Worm (Caenorhabditis elegans) whole organism, early embryonic: Measurements from ENCODE around the gene zfp-2.

Experiments
- B0310.2 ChIP-seq: sonication (generic microtip); optimal IDR thresholded peaks from 2 replicates; lab custom pipeline; 2016; ENCODE audit warnings: mild to moderate bottlenecking, missing genetic modification characterization, missing compliant biosample characterization
- F13C5.2 ChIP-seq: sonication (generic microtip); optimal IDR thresholded peaks from 2 replicates; lab custom pipeline; 2017; ENCODE audit warnings: mild to moderate bottlenecking, missing genetic modification characterization, inconsistent platforms, missing compliant biosample characterization
- aly-1 ChIP-seq: sonication (generic microtip); optimal IDR thresholded peaks from 2 replicates; lab custom pipeline; 2016; ENCODE audit warnings: missing genetic modification characterization, missing compliant biosample characterization
- ama-1 ChIP-seq: fragments of 150-350 bp; optimal IDR thresholded peaks from 2 replicates; lab custom pipeline; 2014
- ceh-13 ChIP-seq: fragments of 200-800 bp; sonication (Bioruptor generic); optimal IDR thresholded peaks from 2 replicates; lab custom pipeline; 2018; ENCODE audit warnings: mild to moderate bottlenecking, missing genetic modification characterization, missing compliant biosample characterization
- ceh-36 ChIP-seq: sonication (generic microtip); optimal IDR thresholded peaks from 2 replicates; lab custom pipeline; 2016; ENCODE audit warnings: missing genetic modification characterization, inconsistent platforms, missing compliant biosample characterization
- ets-7 ChIP-seq: sonication (generic microtip); optimal IDR thresholded peaks from 2 replicates; lab custom pipeline; 2016; ENCODE audit warnings: missing genotype, missing genetic modification characterization, missing compliant biosample characterization
- flt-1 ChIP-seq: fragments of 200-800 bp; sonication (Bioruptor generic); IDR thresholded peaks from 2 replicates; pipeline ENCODE4 v1.3.6; 2022; ENCODE audit warnings: missing genetic modification characterization, missing compliant biosample characterization
- hmbx-1 ChIP-seq: sonication (generic microtip); optimal IDR thresholded peaks from 2 replicates; lab custom pipeline; 2016; ENCODE audit warnings: mild to moderate bottlenecking, missing genetic modification characterization, missing compliant biosample characterization
- hmg-4 ChIP-seq: fragments of 200-800 bp; sonication (Bioruptor generic); optimal IDR thresholded peaks from 2 replicates; lab custom pipeline; 2018; ENCODE audit warnings: mild to moderate bottlenecking, missing genetic modification characterization, missing compliant biosample characterization
- hnd-1 ChIP-seq: sonication (generic microtip); optimal IDR thresholded peaks from 2 replicates; lab custom pipeline; 2016; ENCODE audit warnings: missing genetic modification characterization, missing compliant biosample characterization
- pes-1 ChIP-seq: fragments of 200-800 bp; sonication (Bioruptor generic); IDR thresholded peaks from 2 replicates; pipeline ENCODE4 v1.3.6; 2022; ENCODE audit warnings: missing genetic modification reagents, missing genetic modification characterization, missing compliant biosample characterization
- scrt-1 ChIP-seq: fragments of 200-800 bp; sonication (Bioruptor generic); IDR thresholded peaks from 2 replicates; pipeline ENCODE4 v1.3.6; 2022; ENCODE audit warnings: missing genetic modification characterization, missing compliant biosample characterization
- sea-1 ChIP-seq: fragments of 200-800 bp; sonication (Bioruptor generic); conservative IDR thresholded peaks from 2 replicates; pipeline ENCODE4 v1.3.6; 2022; ENCODE audit warnings: missing genetic modification characterization, missing compliant biosample characterization
- tbx-11 ChIP-seq: fragments of 200-800 bp; sonication (Bioruptor generic); IDR thresholded peaks from 2 replicates; pipeline ENCODE4 v1.3.6; 2022; ENCODE audit warnings: missing genetic modification characterization, missing compliant biosample characterization
- tbx-37 ChIP-seq: fragments of 200-800 bp; sonication (Bioruptor generic); conservative IDR thresholded peaks from 2 replicates; pipeline ENCODE4 v1.3.6; 2022; ENCODE audit warnings: missing genetic modification reagents, missing genetic modification characterization, missing compliant biosample characterization
- tra-4 ChIP-seq: sonication (generic microtip); optimal IDR thresholded peaks from 2 replicates; lab custom pipeline; 2017; ENCODE audit warnings: missing genetic modification characterization, missing compliant biosample characterization

The zfp-2 gene

DNA sequence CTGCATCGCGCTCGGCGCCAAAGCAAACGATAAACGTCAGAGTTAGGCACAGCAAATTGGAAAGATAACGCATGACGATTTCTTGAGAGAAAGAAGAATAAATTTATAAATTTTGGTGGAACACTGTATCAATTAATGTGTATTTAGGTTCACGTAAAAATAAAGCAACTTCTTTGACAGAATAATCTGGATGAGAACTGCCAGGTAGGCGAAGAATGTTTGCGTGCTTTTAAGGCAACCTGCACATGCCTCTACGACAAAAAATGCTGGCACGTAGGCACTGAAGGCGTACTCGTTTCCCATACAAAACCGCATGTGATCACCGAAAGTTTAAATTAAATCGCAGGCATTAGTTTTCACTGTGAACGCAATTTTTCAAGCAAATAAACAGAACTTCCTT lies 4.3 kb upstream of the zfp-2 start, which contains the start of gene F35H8.1:
Gene F35H8.1 (minus strand): TSS at position 101 of the 400 bp plus-strand sequence.
- no peak for TF ChIP-seq scrt-1 (GFP tag; lab: Robert Waterston, UW)
- TF ChIP-seq ama-1 (lab: Kevin White, UChicago) = no peak
- TF ChIP-seq hmg-4 (GFP tag; lab: Kevin White, UChicago) = no peak
- TF ChIP-seq flt-1 (GFP tag; lab: Robert Waterston, UW) = no peak
- TF ChIP-seq B0310.2 (tag; lab: Kevin White, UChicago) = no peak

DNA sequence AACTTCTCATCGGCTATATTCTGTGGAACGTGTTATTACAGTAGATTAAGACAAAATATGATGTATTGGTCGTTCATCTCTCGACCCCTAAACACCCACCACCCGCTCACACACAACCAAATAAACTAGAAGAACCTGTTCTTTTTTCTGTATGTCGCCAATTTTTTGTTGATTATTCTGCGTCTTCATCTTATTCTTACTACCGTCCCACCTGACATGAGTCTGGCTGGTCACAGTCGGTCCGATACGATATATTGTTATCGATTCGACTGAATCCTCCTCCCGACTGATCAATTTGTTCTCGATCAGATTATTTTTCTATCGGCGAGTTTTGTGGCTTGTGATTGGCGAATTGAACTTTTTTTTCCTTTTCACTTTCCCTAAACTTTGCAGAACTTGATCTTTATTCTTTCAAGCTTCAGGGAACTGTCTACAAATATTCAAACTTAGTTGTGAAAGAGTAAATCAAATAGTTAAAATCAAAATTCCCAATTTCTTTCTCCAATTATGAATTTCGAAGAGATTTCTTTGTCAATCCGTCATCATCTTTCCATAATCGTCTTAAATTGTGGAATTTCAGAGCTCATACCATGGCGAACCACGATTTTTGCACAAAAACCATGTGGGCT lies 2.4 kb upstream of the zfp-2 start, which contains the start of gene F35H8.2:
Gene F35H8.2 (plus strand): TSS at position 579 of the 629 bp plus-strand sequence.
- TF ChIP-seq scrt-1 (GFP tag; lab: Robert Waterston, UW) = no peak
- no peak for TF ChIP-seq F13C5.2
- no peak for TF ChIP-seq hmbx-1
- no peak for TF ChIP-seq pes-1
- TF ChIP-seq tbx-37 (GFP tag; lab: Robert Waterston, UW) = no peak
- no peak for TF ChIP-seq aly-1 (tag; lab: Kevin White, UChicago)
- TF ChIP-seq flt-1 (GFP tag; lab: Robert Waterston, UW) = no peak
- no peak for TF ChIP-seq tra-4
- no peak for TF ChIP-seq hmg-4 (GFP tag; lab: Kevin White, UChicago)
- TF ChIP-seq ceh-36 (tag; lab: Kevin White, UChicago) = no peak
- no peak for TF ChIP-seq ceh-13 (GFP tag; lab: Kevin White, UChicago)
- TF ChIP-seq hnd-1 (tag; lab: Kevin White, UChicago) = no peak
- no peak for TF ChIP-seq tbx-11 (GFP tag; lab: Robert Waterston, UW)
- TF ChIP-seq B0310.2 (tag; lab: Kevin White, UChicago) = no peak
- TF ChIP-seq ets-7 = no peak
- TF ChIP-seq ama-1 (lab: Kevin White, UChicago) = no peak
- TF ChIP-seq sea-1 (GFP tag; lab: Robert Waterston, UW) = no peak

DNA sequence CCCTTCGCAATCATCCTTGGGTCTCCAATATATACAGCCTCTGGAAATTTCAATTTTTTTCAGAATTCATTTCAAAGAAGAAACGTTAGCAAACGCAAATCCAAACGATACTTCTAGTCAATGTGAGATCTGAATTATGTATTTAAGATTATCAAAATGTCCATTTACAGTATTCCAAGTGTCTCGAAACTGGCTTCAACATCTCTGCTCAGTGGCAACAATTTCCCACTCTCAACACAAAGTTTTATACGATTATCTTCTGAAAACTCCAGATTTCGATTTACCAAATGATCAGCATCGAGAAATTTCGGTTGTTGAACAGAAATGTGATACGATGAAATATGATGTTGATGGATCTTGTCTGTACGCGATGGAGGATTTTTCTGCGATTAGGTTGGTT lies 868 bp upstream of the zfp-2 start:
- TF ChIP-seq aly-1 (tag; lab: Kevin White, UChicago) (no peak), ceh-36 (tag; lab: Kevin White, UChicago) (no peak), ceh-13 (GFP tag; lab: Kevin White, UChicago) (no peak), ets-7 (no peak), sea-1 (GFP tag; lab: Robert Waterston, UW) (no peak), tbx-11 (GFP tag; lab: Robert Waterston, UW) (no peak), ama-1 (lab: Kevin White, UChicago) (no peak), hnd-1 (tag; lab: Kevin White, UChicago) (no peak), flt-1 (GFP tag; lab: Robert Waterston, UW) (no peak)

DNA sequence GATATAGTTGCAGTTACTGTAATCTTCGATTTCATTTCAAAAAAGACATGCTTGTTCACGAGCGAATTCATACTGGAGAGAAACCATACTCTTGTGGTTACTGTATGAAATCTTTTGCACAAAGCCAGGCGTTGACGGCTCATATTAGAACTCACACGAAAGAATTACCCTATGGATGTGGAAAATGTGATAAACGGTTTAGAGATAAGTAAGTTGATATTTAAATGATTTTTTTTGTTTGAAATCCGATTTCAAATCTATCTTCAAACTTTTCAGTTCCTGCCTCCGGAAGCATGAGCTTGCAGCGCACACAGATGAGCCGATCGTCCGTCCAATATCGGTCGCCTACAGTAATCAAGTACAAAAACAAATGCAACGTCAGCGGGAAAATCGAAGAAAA lies 1.5 kb downstream of the zfp-2 start:
- no peak for TF ChIP-seq tbx-37 (GFP tag; lab: Robert Waterston, UW)
- TF ChIP-seq ets-7 = no peak
- no peak for TF ChIP-seq aly-1 (tag; lab: Kevin White, UChicago)
- no peak for TF ChIP-seq pes-1
- TF ChIP-seq B0310.2 (tag; lab: Kevin White, UChicago) = no peak
- TF ChIP-seq tbx-11 (GFP tag; lab: Robert Waterston, UW) = no peak
- no peak for TF ChIP-seq ceh-13 (GFP tag; lab: Kevin White, UChicago)
- no peak for TF ChIP-seq hnd-1 (tag; lab: Kevin White, UChicago)
- TF ChIP-seq hmg-4 (GFP tag; lab: Kevin White, UChicago) = no peak
- TF ChIP-seq hmbx-1 = no peak
- TF ChIP-seq F13C5.2 = no peak
- no peak for TF ChIP-seq flt-1 (GFP tag; lab: Robert Waterston, UW)
- no peak for TF ChIP-seq scrt-1 (GFP tag; lab: Robert Waterston, UW)

DNA sequence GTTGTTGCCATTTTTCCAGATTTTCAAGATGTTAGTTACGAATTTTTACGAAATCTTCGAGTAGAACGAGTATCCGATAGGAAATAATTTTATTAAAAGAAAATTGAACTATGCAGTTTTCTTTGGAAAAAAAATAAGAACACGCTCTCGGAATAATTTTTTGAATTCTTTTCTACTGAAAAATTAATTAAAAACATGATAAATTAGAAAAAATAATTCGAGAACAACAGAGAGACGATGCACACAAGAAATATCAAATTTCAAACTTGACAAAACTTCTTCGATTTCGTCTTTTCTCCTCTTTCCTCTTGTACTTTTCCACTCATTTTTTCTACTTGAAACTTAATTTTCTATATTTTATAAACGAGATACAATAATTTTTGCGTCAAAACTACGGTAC lies 2.5 kb downstream of the zfp-2 start, which contains the start of gene F35H8.4:
Gene F35H8.4 (minus strand): TSS at position 101 of the 400 bp plus-strand sequence.
- TF ChIP-seq tbx-11 (GFP tag; lab: Robert Waterston, UW) (no peak), flt-1 (GFP tag; lab: Robert Waterston, UW) (no peak), scrt-1 (GFP tag; lab: Robert Waterston, UW) (no peak), ama-1 (lab: Kevin White, UChicago) (no peak)

DNA sequence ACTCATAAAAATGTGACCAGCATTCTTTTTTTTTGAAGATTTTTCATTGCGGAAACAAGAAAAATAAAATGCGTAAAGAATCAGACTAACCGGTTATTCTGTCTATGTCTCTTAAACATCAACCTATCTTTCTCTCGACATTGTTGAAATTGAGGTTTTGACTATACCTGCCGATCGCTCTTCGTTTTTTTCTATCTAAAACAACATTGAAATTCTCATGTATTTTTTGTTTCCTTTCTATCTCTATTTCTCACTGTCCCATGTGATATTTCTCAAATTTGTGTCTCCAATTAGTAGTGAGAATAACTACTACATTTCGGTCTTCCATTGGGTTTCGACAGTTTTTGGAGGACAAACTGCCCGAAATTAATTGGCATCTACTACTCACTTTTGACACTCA lies 3.4 kb downstream of the zfp-2 start:
- TF ChIP-seq ets-7 (no peak), B0310.2 (tag; lab: Kevin White, UChicago) (no peak), pes-1 (no peak), ceh-36 (tag; lab: Kevin White, UChicago) (no peak), ama-1 (lab: Kevin White, UChicago) (no peak), tra-4 (no peak), aly-1 (tag; lab: Kevin White, UChicago) (no peak), ceh-13 (GFP tag; lab: Kevin White, UChicago) (no peak), flt-1 (GFP tag; lab: Robert Waterston, UW) (no peak), scrt-1 (GFP tag; lab: Robert Waterston, UW) (no peak), tbx-37 (GFP tag; lab: Robert Waterston, UW) (no peak), sea-1 (GFP tag; lab: Robert Waterston, UW) (no peak), hmg-4 (GFP tag; lab: Kevin White, UChicago) (no peak), F13C5.2 (no peak), hnd-1 (tag; lab: Kevin White, UChicago) (no peak), hmbx-1 (no peak)

DNA sequence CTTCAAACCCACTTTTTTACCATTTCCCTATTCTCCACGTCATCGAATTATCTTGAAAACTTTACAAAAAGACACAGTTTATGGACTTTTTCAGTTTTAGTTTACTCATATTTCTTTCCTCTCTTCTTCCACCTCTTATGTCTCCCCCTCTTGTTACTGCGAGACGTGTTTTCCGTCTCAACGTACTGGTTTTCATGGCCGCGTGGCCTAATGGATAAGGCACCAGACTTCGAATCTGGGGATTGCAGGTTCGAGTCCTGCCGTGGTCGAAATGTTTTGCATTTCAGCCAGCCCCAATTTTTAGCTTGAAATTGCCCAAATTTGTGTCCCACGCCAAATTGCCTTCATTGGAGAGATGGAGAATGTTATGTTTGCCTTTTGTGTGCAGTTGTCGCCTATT lies 8.6 kb downstream of the zfp-2 start:
- TF ChIP-seq aly-1 (tag; lab: Kevin White, UChicago) (peak; percentile 95), tbx-37 (GFP tag; lab: Robert Waterston, UW) (peak; percentile 92), tra-4 (peak; percentile 55), ceh-36 (tag; lab: Kevin White, UChicago) (peak; percentile 94), scrt-1 (GFP tag; lab: Robert Waterston, UW) (peak; percentile 93), flt-1 (GFP tag; lab: Robert Waterston, UW) (peak; percentile 95), sea-1 (GFP tag; lab: Robert Waterston, UW) (peak; percentile 92), F13C5.2 (peak; percentile 95), ceh-13 (GFP tag; lab: Kevin White, UChicago) (peak; percentile 90), ama-1 (lab: Kevin White, UChicago) (no peak), pes-1 (peak; percentile 95), hmbx-1 (peak; percentile 70), tbx-11 (GFP tag; lab: Robert Waterston, UW) (peak; percentile 95), hmg-4 (GFP tag; lab: Kevin White, UChicago) (peak; percentile 86), B0310.2 (tag; lab: Kevin White, UChicago) (peak; percentile 91), ets-7 (peak; percentile 84), hnd-1 (tag; lab: Kevin White, UChicago) (peak; percentile 79)
